Fruit fly (Drosophila melanogaster): ENCODE data around the gene beat-Vb.

Gene beat-Vb

dm6 chr3R:12915811-12916210 lies at the start of gene beat-Vb:
Gene beat-Vb, plus strand, starts transcription at chr3R:12916056.
- no peak for TF ChIP-seq ttk (optimal IDR thresholded peaks at IDR 0.05)
- no peak for TF ChIP-seq Sin3A (optimal IDR thresholded peaks at IDR 0.05)
- no peak for TF ChIP-seq h (optimal IDR thresholded peaks at IDR 0.05)
- TF ChIP-seq psq (optimal IDR thresholded peaks at IDR 0.05) = no peak
- no peak for TF ChIP-seq insv (optimal IDR thresholded peaks at IDR 0.05)
- TF ChIP-seq Myc (optimal IDR thresholded peaks at IDR 0.05) = no peak

- TF ChIP-seq psq (optimal IDR thresholded peaks at IDR 0.05) (no peak), Sin3A (optimal IDR thresholded peaks at IDR 0.05) (no peak), ttk (optimal IDR thresholded peaks at IDR 0.05) (no peak), insv (optimal IDR thresholded peaks at IDR 0.05) (no peak), Myc (optimal IDR thresholded peaks at IDR 0.05) (no peak), h (optimal IDR thresholded peaks at IDR 0.05) (no peak)
Observed at dm6 chr3R:12891656-12892055, 24.2 kb upstream of the beat-Vb start, which contains the start of gene d-cup. Gene d-cup, plus strand, starts transcription at chr3R:12891956.

- no peak for TF ChIP-seq Sin3A (optimal IDR thresholded peaks at IDR 0.05)
Observed at dm6 chr3R:12911192-12911591, 4.7 kb upstream of the beat-Vb start, which contains the start of gene CG10909. Gene CG10909, minus strand, starts transcription at chr3R:12911292.

DNA sequence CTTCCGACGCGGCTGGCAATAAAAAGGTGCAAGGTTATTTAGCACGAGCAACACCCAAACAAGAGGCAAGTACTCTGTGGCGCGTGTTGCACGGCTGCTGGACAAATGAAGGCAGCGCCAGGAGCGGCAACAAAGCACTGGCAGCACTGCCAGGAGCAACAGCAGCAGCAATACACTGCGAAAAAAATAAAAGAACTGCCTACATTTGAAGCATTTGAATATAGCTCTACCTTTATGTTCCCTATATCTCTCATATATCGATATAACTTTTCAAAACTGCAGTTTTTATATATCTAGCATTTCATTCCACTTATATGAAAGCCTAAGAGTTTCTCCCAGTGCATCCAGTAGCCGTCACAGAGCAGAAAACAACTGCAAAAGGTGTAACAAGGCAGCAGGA lies 41.5 kb downstream of the beat-Vb start:
- no peak for TF ChIP-seq h (optimal IDR thresholded peaks at IDR 0.05)
- no peak for TF ChIP-seq Myc (optimal IDR thresholded peaks at IDR 0.05)
- TF ChIP-seq ttk (optimal IDR thresholded peaks at IDR 0.05) = no peak
- TF ChIP-seq psq (optimal IDR thresholded peaks at IDR 0.05) = no peak
- no peak for TF ChIP-seq Sin3A (optimal IDR thresholded peaks at IDR 0.05)
- no peak for TF ChIP-seq insv (optimal IDR thresholded peaks at IDR 0.05)

dm6 chr3R:12960227-12960626 lies 44.4 kb downstream of the beat-Vb start:
- no peak for TF ChIP-seq h (optimal IDR thresholded peaks at IDR 0.05)
- no peak for TF ChIP-seq ttk (optimal IDR thresholded peaks at IDR 0.05)
- TF ChIP-seq Myc (optimal IDR thresholded peaks at IDR 0.05) = no peak
- TF ChIP-seq psq (optimal IDR thresholded peaks at IDR 0.05) = no peak

DNA sequence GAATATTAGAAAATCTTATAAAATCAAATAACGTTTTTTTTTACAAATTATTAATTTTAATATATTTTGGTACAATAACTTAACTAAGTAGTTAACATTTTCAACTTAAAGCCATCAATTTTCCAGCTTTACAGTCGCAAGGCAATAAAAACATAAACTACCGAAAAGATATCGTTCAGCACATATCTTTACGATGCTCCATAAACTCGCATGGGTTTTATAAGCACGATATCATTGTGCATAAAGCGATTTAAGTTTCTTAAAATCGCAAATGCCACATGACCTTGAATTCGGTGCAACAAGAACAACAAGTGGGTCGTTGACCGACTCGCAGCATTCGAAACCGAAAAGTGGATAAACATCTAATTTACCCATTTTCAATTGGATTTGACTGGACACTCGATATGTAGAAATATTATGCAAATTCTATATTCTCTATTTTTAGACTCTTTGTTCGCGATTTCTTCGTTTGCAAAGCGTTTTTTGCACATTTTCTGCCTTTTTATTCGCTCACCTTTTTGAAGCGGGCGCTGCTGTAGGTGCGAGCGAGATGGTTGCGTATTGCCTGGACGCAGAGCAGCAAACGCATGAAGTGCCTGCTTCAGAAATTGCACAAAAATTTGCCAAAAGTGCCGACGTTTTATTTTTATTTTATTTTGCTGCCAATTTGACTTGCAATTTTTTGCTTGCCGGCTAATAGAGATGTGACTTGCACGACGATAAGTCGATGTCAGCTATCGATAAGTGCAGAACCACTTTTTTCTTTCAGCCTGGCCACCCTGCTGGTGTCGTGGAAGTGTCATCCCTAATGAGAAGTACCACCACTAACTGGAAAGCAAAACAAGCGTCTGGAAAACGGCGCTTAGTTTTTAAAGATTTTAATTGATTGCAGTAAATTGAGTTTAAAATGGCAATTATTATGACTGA lies 45.3 kb downstream of the beat-Vb start, which contains the start of gene Spc25:
Gene Spc25, plus strand, starts transcription at position 817 of the 927 bp plus-strand sequence.
- TF ChIP-seq h (optimal IDR thresholded peaks at IDR 0.05) = no peak
- no peak for TF ChIP-seq Myc (optimal IDR thresholded peaks at IDR 0.05)
- no peak for TF ChIP-seq Sin3A (optimal IDR thresholded peaks at IDR 0.05)
- no peak for TF ChIP-seq insv (optimal IDR thresholded peaks at IDR 0.05)
- TF ChIP-seq psq (optimal IDR thresholded peaks at IDR 0.05) = no peak
- no peak for TF ChIP-seq ttk (optimal IDR thresholded peaks at IDR 0.05)

dm6 chr3R:12962612-12963011 lies 46.8 kb downstream of the beat-Vb start:
- TF ChIP-seq Myc (optimal IDR thresholded peaks at IDR 0.05) (no peak), insv (optimal IDR thresholded peaks at IDR 0.05) (no peak), h (optimal IDR thresholded peaks at IDR 0.05) (no peak), psq (optimal IDR thresholded peaks at IDR 0.05) (no peak), Sin3A (optimal IDR thresholded peaks at IDR 0.05) (no peak), ttk (optimal IDR thresholded peaks at IDR 0.05) (no peak)

DNA sequence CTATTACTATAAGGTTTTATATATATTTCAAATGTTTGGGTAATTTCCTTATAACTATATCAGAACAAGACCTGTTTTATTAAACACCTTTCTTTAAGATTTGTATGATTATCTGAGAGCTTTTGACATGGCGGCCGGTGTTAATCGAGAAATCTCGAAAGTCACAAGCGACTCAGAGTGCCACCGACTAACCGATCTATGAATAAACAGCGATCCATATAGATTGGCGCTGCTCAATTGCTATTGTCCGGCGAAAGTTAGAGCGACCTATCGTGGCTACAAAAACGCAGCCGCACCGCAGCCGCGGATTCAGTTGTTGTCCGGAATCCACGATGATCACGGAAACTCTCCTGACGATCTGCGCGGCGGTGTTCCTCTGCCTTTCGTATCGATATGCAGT lies 47.6 kb downstream of the beat-Vb start, which contains the start of gene Cyp304a1:
Gene Cyp304a1, plus strand, starts transcription at position 301 of the 400 bp plus-strand sequence.
- TF ChIP-seq h (optimal IDR thresholded peaks at IDR 0.05) (no peak), psq (optimal IDR thresholded peaks at IDR 0.05) (no peak), Sin3A (optimal IDR thresholded peaks at IDR 0.05) (no peak), ttk (optimal IDR thresholded peaks at IDR 0.05) (no peak), Myc (optimal IDR thresholded peaks at IDR 0.05) (no peak), insv (optimal IDR thresholded peaks at IDR 0.05) (no peak)

dm6 chr3R:12964043-12964442 lies 48.2 kb downstream of the beat-Vb start:
- TF ChIP-seq Myc (optimal IDR thresholded peaks at IDR 0.05) = no peak
- no peak for TF ChIP-seq insv (optimal IDR thresholded peaks at IDR 0.05)
- TF ChIP-seq h (optimal IDR thresholded peaks at IDR 0.05) = no peak
- no peak for TF ChIP-seq Sin3A (optimal IDR thresholded peaks at IDR 0.05)
- TF ChIP-seq ttk (optimal IDR thresholded peaks at IDR 0.05) = no peak
- no peak for TF ChIP-seq psq (optimal IDR thresholded peaks at IDR 0.05)

dm6 chr3R:12967612-12968011 lies 51.8 kb downstream of the beat-Vb start, which contains the start of the genes CG14384 and grsm:
Gene CG14384, minus strand, starts transcription at chr3R:12967712.
Gene grsm, minus strand, starts transcription at chr3R:12967712.
- TF ChIP-seq h (optimal IDR thresholded peaks at IDR 0.05) (no peak), ttk (optimal IDR thresholded peaks at IDR 0.05) (no peak), Sin3A (optimal IDR thresholded peaks at IDR 0.05) (no peak), insv (optimal IDR thresholded peaks at IDR 0.05) (no peak), psq (optimal IDR thresholded peaks at IDR 0.05) (no peak), Myc (optimal IDR thresholded peaks at IDR 0.05) (no peak)

- TF ChIP-seq h (optimal IDR thresholded peaks at IDR 0.05) = no peak
- TF ChIP-seq Sin3A (optimal IDR thresholded peaks at IDR 0.05) = no peak
- no peak for TF ChIP-seq ttk (optimal IDR thresholded peaks at IDR 0.05)
- TF ChIP-seq psq (optimal IDR thresholded peaks at IDR 0.05) = no peak
- TF ChIP-seq Myc (optimal IDR thresholded peaks at IDR 0.05) = no peak
- no peak for TF ChIP-seq insv (optimal IDR thresholded peaks at IDR 0.05)
Observed at dm6 chr3R:12972106-12972505, 56.2 kb downstream of the beat-Vb start.

- TF ChIP-seq insv (optimal IDR thresholded peaks at IDR 0.05) = no peak
- no peak for TF ChIP-seq psq (optimal IDR thresholded peaks at IDR 0.05)
- no peak for TF ChIP-seq Sin3A (optimal IDR thresholded peaks at IDR 0.05)
- TF ChIP-seq ttk (optimal IDR thresholded peaks at IDR 0.05) = no peak
- no peak for TF ChIP-seq Myc (optimal IDR thresholded peaks at IDR 0.05)
Observed at dm6 chr3R:12974447-12974846, 58.6 kb downstream of the beat-Vb start.

All from Kc167 (cell line).